Worm (Caenorhabditis elegans): ENCODE data around the gene C31E10.6.

C31E10.6 gene

DNA sequence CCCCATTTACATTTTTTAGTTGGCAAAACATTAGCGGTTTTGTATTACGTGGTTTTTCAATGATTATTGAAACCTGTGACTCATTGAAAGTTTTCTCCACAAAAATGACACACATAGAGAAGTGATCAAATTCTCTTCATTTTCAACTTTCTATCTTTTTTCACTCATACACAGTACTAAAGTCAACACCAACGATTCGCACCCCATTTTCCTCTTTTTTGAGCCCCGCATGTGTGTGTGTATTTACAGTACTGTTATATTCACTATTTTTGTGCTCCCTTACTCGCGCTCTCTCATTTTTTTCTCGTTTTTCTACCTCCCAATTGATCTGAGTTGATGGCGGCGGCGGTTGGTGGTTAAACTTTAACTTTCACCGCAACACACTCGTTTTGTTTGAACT lies 37.7 kb upstream of the C31E10.6 start:
- no peak for TF ChIP-seq nhr-28 (tag; optimal IDR thresholded peaks at IDR 0.05)
- no peak for TF ChIP-seq M03D4.4 (tag; optimal IDR thresholded peaks at IDR 0.05)
- TF ChIP-seq pha-4 (tag; optimal IDR thresholded peaks at IDR 0.05) = no peak
- no peak for TF ChIP-seq ham-2 (GFP tag; optimal IDR thresholded peaks at IDR 0.05)
- TF ChIP-seq snpc-4 (tag; optimal IDR thresholded peaks at IDR 0.05) = no peak

DNA sequence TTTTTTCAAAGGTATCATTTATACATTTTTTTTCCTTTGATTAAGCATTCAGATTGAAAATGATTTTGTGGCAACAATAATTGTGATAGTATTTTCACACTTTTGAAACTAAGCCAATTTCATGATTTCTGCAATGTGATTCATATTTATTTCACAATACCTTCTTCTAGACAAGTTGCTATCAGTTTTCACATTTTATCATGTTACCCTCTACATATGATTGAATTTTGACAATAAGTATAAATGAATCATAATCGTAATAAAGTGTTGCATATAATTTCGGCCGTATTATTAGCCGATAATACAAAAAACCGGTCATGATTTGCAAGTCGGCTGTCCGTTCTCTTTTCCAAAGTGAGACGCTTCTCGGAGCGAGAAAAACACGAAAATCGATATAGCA lies 36.8 kb upstream of the C31E10.6 start:
- no peak for TF ChIP-seq unc-120 (tag; optimal IDR thresholded peaks at IDR 0.05; ENCODE audit: poor library complexity, severe bottlenecking)
- TF ChIP-seq blmp-1 (tag; optimal IDR thresholded peaks at IDR 0.05) = no peak
- TF ChIP-seq mep-1 (tag; optimal IDR thresholded peaks at IDR 0.05) = no peak
- TF ChIP-seq ces-1 (GFP tag; optimal IDR thresholded peaks at IDR 0.05) = no peak
- no peak for TF ChIP-seq mls-2 (tag; optimal IDR thresholded peaks at IDR 0.05)
- TF ChIP-seq bed-3 (GFP tag; optimal IDR thresholded peaks at IDR 0.05) = no peak
- TF ChIP-seq drap-1 (GFP tag; optimal IDR thresholded peaks at IDR 0.05) = no peak
- TF ChIP-seq lin-32 (GFP tag; optimal IDR thresholded peaks at IDR 0.05) = no peak

DNA sequence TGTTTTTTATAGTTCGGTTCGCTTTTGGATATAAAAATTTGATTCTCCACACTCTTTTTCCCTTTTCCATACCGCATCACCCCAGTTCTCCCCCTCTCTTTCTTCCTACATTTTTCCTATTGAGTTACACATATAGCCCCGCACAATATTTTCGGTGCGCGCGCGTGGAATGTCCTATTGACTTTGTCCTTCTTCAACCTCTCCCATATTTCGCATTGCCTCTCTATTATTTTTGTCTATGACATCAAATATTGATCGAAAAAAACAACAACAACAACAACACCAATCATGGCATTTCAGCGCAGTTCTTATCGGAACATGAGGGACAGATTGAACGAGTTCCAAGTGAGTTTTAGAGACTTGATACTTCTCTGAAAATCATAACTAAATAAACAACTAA lies 36.3 kb upstream of the C31E10.6 start, which contains the start of gene syx-2:
Gene syx-2, plus strand, starts transcription at position 301 of the 400 bp plus-strand sequence.
- TF ChIP-seq ceh-39 (tag; optimal IDR thresholded peaks at IDR 0.05) (no peak), mab-5 (tag; optimal IDR thresholded peaks at IDR 0.05) (no peak), ztf-11 (tag; optimal IDR thresholded peaks at IDR 0.05) (no peak), ceh-43 (GFP tag; optimal IDR thresholded peaks at IDR 0.05) (no peak), lin-13 (tag; optimal IDR thresholded peaks at IDR 0.05) (no peak), ceh-83 (GFP tag; optimal IDR thresholded peaks at IDR 0.05) (no peak), ces-1 (GFP tag; optimal IDR thresholded peaks at IDR 0.05) (no peak), hlh-1 (tag; optimal IDR thresholded peaks at IDR 0.05) (no peak), sptf-1 (tag; optimal IDR thresholded peaks at IDR 0.05) (no peak), elt-3 (tag; optimal IDR thresholded peaks at IDR 0.05) (no peak), unc-120 (tag; optimal IDR thresholded peaks at IDR 0.05; ENCODE audit: poor library complexity, severe bottlenecking) (no peak), nhr-28 (tag; optimal IDR thresholded peaks at IDR 0.05) (no peak), drap-1 (GFP tag; optimal IDR thresholded peaks at IDR 0.05) (no peak), nhr-76 (tag; optimal IDR thresholded peaks at IDR 0.05) (no peak), ham-2 (GFP tag; optimal IDR thresholded peaks at IDR 0.05) (no peak), cnd-1 (tag; optimal IDR thresholded peaks at IDR 0.05) (no peak), nhr-237 (tag; optimal IDR thresholded peaks at IDR 0.05) (no peak), unc-62 (GFP tag; optimal IDR thresholded peaks at IDR 0.05) (no peak), lin-32 (GFP tag; optimal IDR thresholded peaks at IDR 0.05) (no peak), sem-2 (GFP tag; optimal IDR thresholded peaks at IDR 0.05) (no peak)

DNA sequence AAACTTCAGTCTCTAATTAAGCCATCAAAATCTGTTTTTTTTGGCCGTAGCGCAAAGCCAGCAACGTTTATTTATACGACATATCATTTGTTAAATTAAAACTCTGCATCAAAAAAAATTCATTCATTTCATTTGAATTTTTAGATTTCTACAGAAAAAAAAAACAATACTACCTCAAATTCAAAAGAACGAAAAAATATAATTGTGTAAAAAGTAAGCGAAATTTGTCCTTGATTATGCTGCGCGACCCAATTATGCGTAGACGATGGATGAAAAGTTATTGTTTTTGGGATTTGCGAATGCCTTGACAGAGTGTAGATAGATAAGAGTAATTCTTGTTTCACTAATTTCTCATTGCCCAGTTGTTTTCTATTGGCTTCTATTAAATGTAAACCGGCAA lies 32.9 kb upstream of the C31E10.6 start, which contains the start of gene F48F7.3:
Gene F48F7.3, plus strand, starts transcription at position 301 of the 400 bp plus-strand sequence.
- TF ChIP-seq mls-2 (tag; optimal IDR thresholded peaks at IDR 0.05) (no peak), elt-1 (tag; optimal IDR thresholded peaks at IDR 0.05; ENCODE audit: borderline replicate concordance, insufficient read depth) (no peak), ceh-83 (GFP tag; optimal IDR thresholded peaks at IDR 0.05) (no peak), nhr-76 (tag; optimal IDR thresholded peaks at IDR 0.05) (no peak), bed-3 (GFP tag; optimal IDR thresholded peaks at IDR 0.05) (no peak), M03D4.4 (tag; optimal IDR thresholded peaks at IDR 0.05) (no peak), ztf-11 (tag; optimal IDR thresholded peaks at IDR 0.05) (no peak), zip-8 (tag; optimal IDR thresholded peaks at IDR 0.05) (no peak), lin-32 (GFP tag; optimal IDR thresholded peaks at IDR 0.05) (no peak), nhr-28 (tag; optimal IDR thresholded peaks at IDR 0.05) (no peak), sptf-1 (tag; optimal IDR thresholded peaks at IDR 0.05) (no peak), nhr-237 (tag; optimal IDR thresholded peaks at IDR 0.05) (no peak)

DNA sequence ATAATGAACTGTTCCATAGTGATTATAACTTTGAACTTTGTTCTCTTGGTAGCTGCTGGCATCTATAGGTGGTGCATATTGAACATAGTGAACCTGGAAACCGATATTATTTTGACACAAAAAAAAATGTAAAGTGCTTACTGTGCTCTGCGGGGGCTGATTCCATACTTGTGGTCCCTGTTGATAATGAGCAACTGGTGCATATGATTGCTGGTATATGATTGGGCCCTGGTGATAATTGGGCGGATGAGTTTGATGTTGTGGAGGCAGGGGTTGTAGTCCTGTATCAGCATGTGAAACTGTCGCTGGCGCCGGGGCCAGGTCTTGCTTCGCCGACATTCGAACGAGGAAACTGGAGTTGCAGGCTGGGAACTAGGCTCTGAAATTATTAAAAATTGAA lies 27.8 kb upstream of the C31E10.6 start, which contains the start of gene pqn-39:
Gene pqn-39, minus strand, starts transcription at position 385 of the 400 bp plus-strand sequence.
- TF ChIP-seq unc-120 (tag; optimal IDR thresholded peaks at IDR 0.05; ENCODE audit: poor library complexity, severe bottlenecking) = no peak
- no peak for TF ChIP-seq lin-32 (GFP tag; optimal IDR thresholded peaks at IDR 0.05)
- TF ChIP-seq ham-2 (GFP tag; optimal IDR thresholded peaks at IDR 0.05) = no peak
- TF ChIP-seq drap-1 (GFP tag; optimal IDR thresholded peaks at IDR 0.05) = no peak
- TF ChIP-seq cnd-1 (tag; optimal IDR thresholded peaks at IDR 0.05) = no peak
- TF ChIP-seq M03D4.4 (tag; optimal IDR thresholded peaks at IDR 0.05) = no peak
- TF ChIP-seq flh-1 (GFP tag; optimal IDR thresholded peaks at IDR 0.05) = no peak

Data from whole organism, mixed stage, embryonic.